Worm (Caenorhabditis elegans) whole organism, mixed stage, embryonic: ENCODE results near the gene Y49E10.18.

ENCODE experiments used
- ces-1 ChIP-seq: fragments of 150-350 bp; optimal IDR thresholded peaks from 2 replicates; lab custom pipeline; 2014; ENCODE audit warnings: missing biosample characterization, missing genetic modification reagents, missing genetic modification characterization
- snpc-4 ChIP-seq: fragments of 150-350 bp; optimal IDR thresholded peaks from 2 replicates; lab custom pipeline; 2014; ENCODE audit warnings: missing biosample characterization, missing genetic modification characterization

DNA sequence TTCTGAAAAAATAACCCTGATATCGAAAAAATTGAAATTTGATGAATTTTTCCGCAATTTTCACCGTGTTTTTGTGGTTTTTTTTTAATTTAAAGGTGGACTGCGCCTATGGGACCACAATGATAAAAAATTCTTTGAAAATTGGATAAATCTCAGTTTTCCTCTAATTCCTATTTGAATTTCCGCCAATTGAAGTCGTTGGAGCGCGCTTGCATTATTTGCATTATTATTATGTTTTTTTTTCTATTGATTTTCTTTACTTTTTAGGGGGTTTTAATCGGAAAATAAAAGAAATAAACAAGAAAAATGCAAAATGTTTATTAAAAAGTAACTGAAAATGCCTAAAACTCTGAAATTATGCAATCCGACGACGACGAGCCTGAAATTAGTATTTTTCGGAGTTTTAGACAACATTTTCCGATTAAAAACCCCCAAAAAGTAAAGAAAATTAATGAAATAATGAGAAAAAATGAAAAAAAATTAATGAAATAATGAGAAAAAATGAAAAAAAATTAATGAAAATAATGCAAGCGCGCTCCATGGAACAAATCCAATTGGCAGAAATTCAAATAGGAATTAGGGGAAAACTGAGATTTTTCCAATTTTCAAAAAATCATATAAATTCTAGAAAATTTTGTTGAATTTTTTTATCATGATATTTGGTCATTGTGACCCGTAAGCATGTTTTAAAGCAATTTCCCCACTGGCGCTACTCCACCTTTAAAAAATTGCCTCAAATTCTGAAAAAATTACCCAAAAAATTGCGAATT lies 9.9 kb upstream of the Y49E10.18 start:
- TF ChIP-seq snpc-4 (no peak), ces-1 (GFP tag; lab: Kevin White, UChicago) (no peak)
